Worm (Caenorhabditis elegans) whole organism, late embryonic: Measurements from ENCODE around the gene W09G12.9.

Experiments used
- ceh-14 ChIP-seq: sonication (generic microtip); optimal IDR thresholded peaks from 2 replicates; lab custom pipeline; 2016; ENCODE audit warnings: missing genotype, missing genetic modification characterization, missing compliant biosample characterization
- ceh-24 ChIP-seq: sonication (generic microtip); optimal IDR thresholded peaks from 2 replicates; lab custom pipeline; 2016; ENCODE audit warnings: mild to moderate bottlenecking, missing genetic modification characterization, missing compliant biosample characterization
- ceh-9 ChIP-seq: sonication (generic microtip); optimal IDR thresholded peaks from 2 replicates; lab custom pipeline; 2016; ENCODE audit warnings: mild to moderate bottlenecking, missing genetic modification characterization, inconsistent platforms, missing compliant biosample characterization
- fkh-10 ChIP-seq: fragments of 150-350 bp; optimal IDR thresholded peaks from 2 replicates; lab custom pipeline; 2014; ENCODE audit warnings: missing biosample characterization, missing genetic modification reagents, missing genetic modification characterization
- hlh-15 ChIP-seq: sonication (generic microtip); optimal IDR thresholded peaks from 2 replicates; lab custom pipeline; 2016; ENCODE audit warnings: missing genetic modification characterization, missing compliant biosample characterization
- tbx-2 ChIP-seq: sonication (generic microtip); optimal IDR thresholded peaks from 2 replicates; lab custom pipeline; 2016; ENCODE audit warnings: missing genetic modification characterization, missing compliant biosample characterization
- tbx-7 ChIP-seq: sonication (generic microtip); optimal IDR thresholded peaks from 2 replicates; lab custom pipeline; 2016; ENCODE audit warnings: missing genotype, missing genetic modification characterization, missing compliant biosample characterization
- ttx-3 ChIP-seq: sonication (generic microtip); optimal IDR thresholded peaks from 2 replicates; lab custom pipeline; 2016; ENCODE audit warnings: missing genetic modification reagents, missing genetic modification characterization, missing compliant biosample characterization
- unc-86 ChIP-seq: sonication (generic microtip); optimal IDR thresholded peaks from 2 replicates; lab custom pipeline; 2016; ENCODE audit warnings: missing genetic modification characterization, missing compliant biosample characterization

- TF ChIP-seq unc-86 (tag; lab: Kevin White, UChicago) (no peak), ceh-9 (tag; lab: Kevin White, UChicago) (no peak), tbx-7 (tag; lab: Kevin White, UChicago) (no peak), tbx-2 (tag; lab: Kevin White, UChicago) (no peak), ceh-24 (tag; lab: Kevin White, UChicago) (no peak), ceh-14 (tag; lab: Kevin White, UChicago) (no peak), ttx-3 (tag; lab: Kevin White, UChicago) (no peak), hlh-15 (tag; lab: Kevin White, UChicago) (no peak), fkh-10 (GFP tag; lab: Kevin White, UChicago) (no peak)
Observed at ce11 chrIV:1234780-1235179, 18.4 kb downstream of the W09G12.9 start.
